Worm (Caenorhabditis elegans) whole organism, young adult: Measurements from ENCODE around the gene T07A5.1.

Experiments used
- B0261.1 ChIP-seq: sonication (generic microtip); optimal IDR thresholded peaks from 2 replicates; lab custom pipeline; 2016; ENCODE audit warnings: mild to moderate bottlenecking, missing genetic modification characterization, moderate library complexity, missing compliant biosample characterization
- F22D6.2 ChIP-seq: sonication (generic microtip); optimal IDR thresholded peaks from 2 replicates; lab custom pipeline; 2016; ENCODE audit warnings: mild to moderate bottlenecking, missing genetic modification characterization, missing compliant biosample characterization
- F39B2.1 ChIP-seq: fragments of 200-800 bp; sonication (Bioruptor generic); IDR thresholded peaks from 2 replicates; pipeline ENCODE4 v1.3.6; 2022; ENCODE audit warnings: missing genetic modification reagents, missing genetic modification characterization, missing compliant biosample characterization
- F52B5.7 ChIP-seq: sonication (generic microtip); optimal IDR thresholded peaks from 2 replicates; lab custom pipeline; 2016; ENCODE audit warnings: mild to moderate bottlenecking, missing genetic modification characterization, missing compliant biosample characterization
- K11D2.4 ChIP-seq: fragments of 200-800 bp; sonication (Bioruptor generic); IDR thresholded peaks from 2 replicates; pipeline ENCODE4 v1.3.6; 2022; ENCODE audit warnings: missing genetic modification reagents, missing genetic modification characterization, missing compliant biosample characterization
- T26A5.8 ChIP-seq: sonication (generic microtip); optimal IDR thresholded peaks from 2 replicates; lab custom pipeline; 2016; ENCODE audit warnings: missing genetic modification characterization, missing compliant biosample characterization
- ZK185.1 ChIP-seq: sonication (generic microtip); optimal IDR thresholded peaks from 2 replicates; lab custom pipeline; 2016; ENCODE audit warnings: mild to moderate bottlenecking, missing genetic modification characterization, missing compliant biosample characterization; ENCODE audit not compliant: poor library complexity, severe bottlenecking
- akir-1 ChIP-seq: fragments of 200-800 bp; sonication (Bioruptor generic); optimal IDR thresholded peaks from 2 replicates; lab custom pipeline; 2018; ENCODE audit warnings: mild to moderate bottlenecking, missing genetic modification characterization, moderate library complexity, missing compliant biosample characterization
- ama-1 ChIP-seq, 3 experiments: fragments of 150-350 bp in 1 of 3; sonication (generic microtip) in 2 of 3; optimal IDR thresholded peaks; 2 replicates each; lab custom pipeline; 2014 to 2018; ENCODE audit warnings: missing biosample characterization in 2 of 3, missing genetic modification characterization in 2 of 3, missing genetic modification reagents in 2 of 3
- aptf-3 ChIP-seq: fragments of 200-800 bp; sonication (Bioruptor generic); IDR thresholded peaks from 2 replicates; pipeline ENCODE4 v1.3.6; 2022; ENCODE audit warnings: missing genetic modification characterization, missing compliant biosample characterization
- atf-7 ChIP-seq: sonication (generic microtip); optimal IDR thresholded peaks from 2 replicates; lab custom pipeline; 2017; ENCODE audit warnings: mild to moderate bottlenecking, missing genetic modification characterization, missing compliant biosample characterization
- attf-3 ChIP-seq: fragments of 200-800 bp; sonication (Bioruptor generic); conservative IDR thresholded peaks from 2 replicates; pipeline ENCODE4 v1.3.6; 2022; ENCODE audit warnings: missing genetic modification reagents, missing genetic modification characterization, missing compliant biosample characterization
- attf-5 ChIP-seq: fragments of 200-800 bp; sonication (Bioruptor generic); optimal IDR thresholded peaks from 2 replicates; lab custom pipeline; 2018; ENCODE audit warnings: mild to moderate bottlenecking, missing genetic modification characterization, missing compliant biosample characterization
- bed-1 ChIP-seq: fragments of 200-800 bp; sonication (Bioruptor generic); IDR thresholded peaks from 2 replicates; pipeline ENCODE4 v1.3.6; 2022; ENCODE audit warnings: missing genetic modification reagents, missing genetic modification characterization, missing compliant biosample characterization
- bed-2 ChIP-seq: fragments of 200-800 bp; sonication (Bioruptor generic); IDR thresholded peaks from 2 replicates; pipeline ENCODE4 v1.3.6; 2022; ENCODE audit warnings: missing genetic modification reagents, missing genetic modification characterization, missing compliant biosample characterization
- cebp-1 ChIP-seq, 2 experiments: fragments of 200-800 bp in 1 of 2; sonication (Bioruptor generic) in 1 of 2; sonication (generic microtip) in 1 of 2; IDR thresholded peaks in 1 of 2; optimal IDR thresholded peaks in 1 of 2; 2 replicates each; pipeline versions ENCODE4 v1.3.6 to Lab custom; 2017 to 2022; ENCODE audit warnings: missing compliant biosample characterization in 2 of 2, missing genetic modification characterization in 2 of 2, mild to moderate bottlenecking in 1 of 2, missing genetic modification reagents in 1 of 2, moderate library complexity in 1 of 2
- ceh-27 ChIP-seq: fragments of 200-800 bp; sonication (Bioruptor generic); optimal IDR thresholded peaks from 2 replicates; lab custom pipeline; 2018; ENCODE audit warnings: mild to moderate bottlenecking, missing genetic modification characterization, moderate library complexity, missing compliant biosample characterization
- ceh-91 ChIP-seq: fragments of 200-800 bp; sonication (Bioruptor generic); IDR thresholded peaks from 2 replicates; pipeline ENCODE4 v1.3.6; 2022; ENCODE audit warnings: missing genetic modification reagents, missing genetic modification characterization, missing compliant biosample characterization
- dox-1 ChIP-seq: fragments of 200-800 bp; sonication (Bioruptor generic); IDR thresholded peaks from 2 replicates; pipeline ENCODE4 v1.3.6; 2022; ENCODE audit warnings: missing genetic modification reagents, missing genetic modification characterization, missing compliant biosample characterization
- dpff-1 ChIP-seq: sonication (generic microtip); optimal IDR thresholded peaks from 2 replicates; lab custom pipeline; 2017; ENCODE audit warnings: mild to moderate bottlenecking, missing genetic modification characterization, missing compliant biosample characterization
- efl-1 ChIP-seq: fragments of 150-350 bp; optimal IDR thresholded peaks from 2 replicates; lab custom pipeline; 2014; ENCODE audit warnings: missing biosample characterization, missing genetic modification reagents, missing genetic modification characterization
- ets-4 ChIP-seq: fragments of 200-800 bp; sonication (Bioruptor generic); optimal IDR thresholded peaks from 2 replicates; lab custom pipeline; 2018; ENCODE audit warnings: mild to moderate bottlenecking, missing genetic modification characterization, missing compliant biosample characterization
- him-1 ChIP-seq: sonication (generic microtip); optimal IDR thresholded peaks from 2 replicates; lab custom pipeline; 2016; ENCODE audit warnings: missing genotype, missing genetic modification reagents, missing genetic modification characterization, missing compliant biosample characterization
- hlh-12 ChIP-seq: sonication (generic microtip); optimal IDR thresholded peaks from 2 replicates; lab custom pipeline; 2016; ENCODE audit warnings: missing genetic modification characterization, missing compliant biosample characterization
- hmg-1.2 ChIP-seq: fragments of 200-800 bp; sonication (Bioruptor generic); IDR thresholded peaks from 2 replicates; pipeline ENCODE4 v1.3.6; 2022; ENCODE audit warnings: missing genetic modification reagents, missing genetic modification characterization, missing compliant biosample characterization
- hmg-20 ChIP-seq: fragments of 200-800 bp; sonication (Bioruptor generic); IDR thresholded peaks from 2 replicates; pipeline ENCODE4 v1.3.6; 2022; ENCODE audit warnings: missing genetic modification reagents, missing genetic modification characterization, missing compliant biosample characterization
- hsf-1 ChIP-seq: fragments of 200-800 bp; sonication (Bioruptor generic); IDR thresholded peaks from 2 replicates; pipeline ENCODE4 v1.3.6; 2022; ENCODE audit warnings: missing genetic modification reagents, missing genetic modification characterization, missing compliant biosample characterization
- madf-3 ChIP-seq: fragments of 200-800 bp; sonication (Bioruptor generic); IDR thresholded peaks from 2 replicates; pipeline ENCODE4 v1.3.6; 2022; ENCODE audit warnings: missing genetic modification reagents, missing genetic modification characterization, missing compliant biosample characterization
- madf-6 ChIP-seq: fragments of 200-800 bp; sonication (Bioruptor generic); IDR thresholded peaks from 2 replicates; pipeline ENCODE4 v1.3.6; 2022; ENCODE audit warnings: missing genetic modification reagents, missing genetic modification characterization, missing compliant biosample characterization
- mcd-1 ChIP-seq: fragments of 200-800 bp; sonication (Bioruptor generic); IDR thresholded peaks from 2 replicates; pipeline ENCODE4 v1.3.6; 2022; ENCODE audit warnings: missing genetic modification reagents, missing genetic modification characterization, missing compliant biosample characterization
- mes-4 ChIP-seq: sonication (generic microtip); optimal IDR thresholded peaks from 2 replicates; lab custom pipeline; 2016; ENCODE audit warnings: missing genotype, missing genetic modification characterization, missing compliant biosample characterization
- nhr-120 ChIP-seq: fragments of 200-800 bp; sonication (Bioruptor generic); IDR thresholded peaks from 2 replicates; pipeline ENCODE4 v1.3.6; 2022; ENCODE audit warnings: missing genetic modification characterization, missing compliant biosample characterization
- nhr-80 ChIP-seq: sonication (generic microtip); optimal IDR thresholded peaks from 2 replicates; lab custom pipeline; 2016; ENCODE audit warnings: missing genetic modification characterization, missing compliant biosample characterization
- pbrm-1 ChIP-seq: fragments of 200-800 bp; sonication (Bioruptor generic); IDR thresholded peaks from 2 replicates; pipeline ENCODE4 v1.3.6; 2022; ENCODE audit warnings: missing genetic modification reagents, missing genetic modification characterization, missing compliant biosample characterization
- sea-2 ChIP-seq: fragments of 200-800 bp; sonication (Bioruptor generic); IDR thresholded peaks from 2 replicates; pipeline ENCODE4 v1.3.6; 2022; ENCODE audit warnings: missing genetic modification characterization, missing compliant biosample characterization
- tbp1 ChIP-seq: fragments of 200-800 bp; sonication (Bioruptor generic); optimal IDR thresholded peaks from 2 replicates; lab custom pipeline; 2018; ENCODE audit warnings: mild to moderate bottlenecking, missing genetic modification characterization, missing compliant biosample characterization
- tbx-9 ChIP-seq: sonication (generic microtip); optimal IDR thresholded peaks from 2 replicates; lab custom pipeline; 2016; ENCODE audit warnings: borderline replicate concordance, missing genetic modification characterization, inconsistent platforms, missing compliant biosample characterization
- tlf-1 ChIP-seq: fragments of 200-800 bp; sonication (Bioruptor generic); optimal IDR thresholded peaks from 2 replicates; lab custom pipeline; 2018; ENCODE audit warnings: mild to moderate bottlenecking, missing genetic modification characterization, missing compliant biosample characterization
- zfh-2 ChIP-seq: fragments of 200-800 bp; sonication (Bioruptor generic); conservative IDR thresholded peaks from 2 replicates; pipeline ENCODE4 v1.3.6; 2022; ENCODE audit warnings: missing genetic modification reagents, missing genetic modification characterization, missing compliant biosample characterization
- ztf-22 ChIP-seq: fragments of 200-800 bp; sonication (Bioruptor generic); optimal IDR thresholded peaks from 2 replicates; lab custom pipeline; 2018; ENCODE audit warnings: mild to moderate bottlenecking, missing genetic modification characterization, moderate library complexity, missing compliant biosample characterization
- ztf-25 ChIP-seq: fragments of 200-800 bp; sonication (Bioruptor generic); IDR thresholded peaks from 2 replicates; pipeline ENCODE4 v1.3.6; 2022; ENCODE audit warnings: missing genetic modification reagents, missing genetic modification characterization, missing compliant biosample characterization

T07A5.1 gene

ce11 chrIII:10306049-10306448 is at the start of gene T07A5.1:
T07A5.1 (minus strand) TSS chrIII:10306197.
- TF ChIP-seq attf-3 (no peak), attf-5 (GFP tag; lab: Kevin White, UChicago) (no peak), pbrm-1 (GFP tag; lab: Robert Waterston, UW) (no peak), sea-2 (GFP tag; lab: Robert Waterston, UW) (no peak), zfh-2 (GFP tag; lab: Robert Waterston, UW) (no peak), ztf-22 (GFP tag; lab: Kevin White, UChicago) (no peak), mes-4 (tag; lab: Kevin White, UChicago) (no peak), dpff-1 (tag; lab: Kevin White, UChicago) (no peak), ama-1 (optimal IDR thresholded peaks at IDR 0.05; lab: Kevin White, UChicago) (no peak), ama-1 (GFP tag; optimal IDR thresholded peaks at IDR 0.05; lab: Kevin White, UChicago) (no peak), ZK185.1 (tag; lab: Kevin White, UChicago) (no peak)

- no peak for TF ChIP-seq ets-4 (GFP tag; lab: Kevin White, UChicago)
- no peak for TF ChIP-seq ztf-25
- no peak for TF ChIP-seq efl-1
- TF ChIP-seq ZK185.1 (tag; lab: Kevin White, UChicago), result no peak
- peak; percentile 85 for TF ChIP-seq tbx-9
- no peak for TF ChIP-seq tlf-1 (GFP tag; lab: Kevin White, UChicago)
- peak; percentile 7 for TF ChIP-seq him-1 (tag; lab: Kevin White, UChicago)
- no peak for TF ChIP-seq hlh-12
- TF ChIP-seq hmg-20, result no peak
- TF ChIP-seq nhr-120 (GFP tag; lab: Robert Waterston, UW), result no peak
- TF ChIP-seq atf-7, result peak; percentile 8
- TF ChIP-seq B0261.1 (tag; lab: Kevin White, UChicago), result no peak
- TF ChIP-seq mcd-1 (GFP tag; lab: Robert Waterston, UW), result no peak
- no peak for TF ChIP-seq ceh-91
- TF ChIP-seq K11D2.4 (GFP tag; lab: Robert Waterston, UW), result no peak
- no peak for TF ChIP-seq bed-2 (GFP tag; lab: Robert Waterston, UW)
- TF ChIP-seq cebp-1 (GFP tag; IDR thresholded peaks at IDR 0.05; lab: Robert Waterston, UW), result no peak
- peak; percentile 33 for TF ChIP-seq cebp-1 (tag; optimal IDR thresholded peaks at IDR 0.05; lab: Kevin White, UChicago)
- peak; percentile 32 for TF ChIP-seq F52B5.7 (tag; lab: Kevin White, UChicago)
- peak; percentile 24; the same call in 1 of the 2 replicates for TF ChIP-seq hsf-1 (GFP tag; lab: Robert Waterston, UW)
- TF ChIP-seq ceh-27 (GFP tag; lab: Kevin White, UChicago), result no peak
- peak; percentile 9; the same call in 1 of the 2 replicates for TF ChIP-seq madf-6 (GFP tag; lab: Robert Waterston, UW)
- no peak for TF ChIP-seq bed-1 (GFP tag; lab: Robert Waterston, UW)
- TF ChIP-seq F22D6.2 (tag; lab: Kevin White, UChicago), result no peak
- peak; percentile 32 for TF ChIP-seq tbp1 (GFP tag; lab: Kevin White, UChicago)
- no peak for TF ChIP-seq T26A5.8
- TF ChIP-seq madf-3 (GFP tag; lab: Robert Waterston, UW), result no peak
- TF ChIP-seq akir-1 (GFP tag; lab: Kevin White, UChicago), result no peak
- TF ChIP-seq dox-1 (GFP tag; lab: Robert Waterston, UW), result no peak
- no peak for TF ChIP-seq hmg-1.2 (GFP tag; lab: Robert Waterston, UW)
- TF ChIP-seq F39B2.1 (GFP tag; lab: Robert Waterston, UW), result no peak
- TF ChIP-seq nhr-80 (tag; lab: Kevin White, UChicago), result peak; percentile 76
- TF ChIP-seq aptf-3, result no peak
These were observed 49.4 kb upstream of the T07A5.1 start, which contains the start of gene spp-1 for ce11 chrIII:10355382-10355781. spp-1 (minus strand) TSS chrIII:10355668.
